Worm (Caenorhabditis elegans): ENCODE results near the gene ZK1127.3.

ZK1127.3 gene

DNA sequence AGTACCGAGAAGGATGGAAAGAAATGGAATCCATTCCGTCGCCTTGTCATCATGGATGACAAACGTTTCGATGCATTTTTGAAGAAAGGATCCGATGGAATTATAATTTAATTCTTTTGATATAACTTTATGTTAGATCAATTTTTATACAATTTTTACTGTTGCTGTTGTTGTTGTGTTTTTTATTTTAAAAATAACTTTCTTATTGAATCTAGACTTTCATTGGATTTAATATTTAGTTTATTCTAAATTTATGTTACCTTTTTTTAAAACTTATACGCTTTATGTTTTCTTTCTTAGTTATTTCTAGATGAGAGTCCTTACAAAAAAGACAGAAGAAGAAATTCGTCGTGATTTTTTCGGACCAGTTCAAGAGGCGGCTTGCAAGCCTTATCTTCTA is at the start of gene ZK1127.3:
Gene ZK1127.3 (plus strand): TSS at position 301 of the 400 bp plus-strand sequence.
- no peak for TF ChIP-seq ztf-29 (GFP tag; IDR thresholded peaks at IDR 0.05)
- no peak for TF ChIP-seq flt-1 (GFP tag; IDR thresholded peaks at IDR 0.05)
- TF ChIP-seq med-1 (GFP tag; optimal IDR thresholded peaks at IDR 0.05; ENCODE audit: insufficient read depth), result no peak
- TF ChIP-seq ref-1 (GFP tag; conservative IDR thresholded peaks at IDR 0.05), result no peak
- no peak for TF ChIP-seq tab-1 (GFP tag; IDR thresholded peaks at IDR 0.05)

DNA sequence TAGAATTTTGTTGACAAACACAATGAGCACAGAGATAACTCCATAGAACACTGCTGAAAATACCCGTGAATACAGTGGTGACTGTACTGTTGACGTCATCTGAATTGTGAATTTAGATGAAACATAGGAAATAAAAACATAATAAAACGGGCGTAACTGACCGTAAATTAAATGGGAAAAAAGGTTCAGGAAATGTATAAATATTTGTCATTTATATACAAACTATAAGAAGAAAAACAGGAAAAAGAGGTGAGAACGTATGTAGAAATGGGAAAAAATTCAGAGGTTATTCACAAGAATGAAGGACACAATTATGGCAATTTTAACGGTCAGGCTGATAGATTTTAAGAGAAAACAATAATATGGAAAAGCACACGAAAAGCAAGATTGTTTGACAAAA is 42.5 kb upstream of the ZK1127.3 start, which contains the start of gene sqv-7:
Gene sqv-7 (minus strand): TSS at position 101 of the 400 bp plus-strand sequence.
- TF ChIP-seq ztf-29 (GFP tag; IDR thresholded peaks at IDR 0.05) (no peak), ref-1 (GFP tag; conservative IDR thresholded peaks at IDR 0.05) (no peak), klf-2 (GFP tag; conservative IDR thresholded peaks at IDR 0.05) (no peak), cog-1 (tag; optimal IDR thresholded peaks at IDR 0.05) (no peak), tab-1 (GFP tag; IDR thresholded peaks at IDR 0.05) (no peak), flt-1 (GFP tag; IDR thresholded peaks at IDR 0.05) (no peak), med-1 (GFP tag; optimal IDR thresholded peaks at IDR 0.05; ENCODE audit: insufficient read depth) (no peak), T22C8.4 (GFP tag; IDR thresholded peaks at IDR 0.05) (no peak)

DNA sequence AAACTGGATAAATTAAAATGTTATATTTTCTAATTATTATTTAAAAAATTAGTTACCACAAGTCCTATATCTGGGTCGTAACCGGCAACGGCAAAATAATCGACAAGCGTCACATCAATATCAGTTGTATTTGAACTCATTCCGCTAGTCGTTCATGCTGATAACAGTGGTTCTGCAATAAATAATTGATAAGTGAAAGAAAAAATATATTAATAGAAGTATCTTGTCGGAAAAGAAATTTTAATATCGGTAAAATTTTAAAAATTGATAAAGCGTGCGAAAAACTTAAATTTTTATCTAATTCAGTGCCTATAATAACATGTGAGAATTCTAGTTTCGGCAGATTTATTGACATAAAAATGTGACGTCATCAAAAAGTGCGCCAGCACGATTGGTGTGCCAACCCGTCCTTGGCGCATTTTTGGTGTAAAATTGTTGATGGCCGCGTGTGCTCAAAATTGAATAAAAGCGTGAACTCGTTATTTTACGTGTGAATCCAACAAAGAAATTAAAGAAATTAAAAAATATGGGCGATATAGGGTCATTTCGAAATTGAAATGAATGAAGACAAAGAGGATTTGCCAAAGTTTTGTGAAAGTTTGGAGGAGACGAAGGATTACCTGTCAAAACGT is 32.6 kb upstream of the ZK1127.3 start, which contains the start of the genes lst-6 and lst-5:
Gene lst-6 (minus strand): TSS at position 140 of the 632 bp plus-strand sequence.
Gene lst-5 (plus strand): TSS at position 544 of the 632 bp plus-strand sequence.
- TF ChIP-seq ztf-23 (GFP tag; IDR thresholded peaks at IDR 0.05), result no peak
- no peak for TF ChIP-seq ztf-29 (GFP tag; IDR thresholded peaks at IDR 0.05)
- TF ChIP-seq cog-1 (tag; optimal IDR thresholded peaks at IDR 0.05), result no peak
- peak; percentile 10 for TF ChIP-seq med-1 (GFP tag; optimal IDR thresholded peaks at IDR 0.05; ENCODE audit: insufficient read depth)
- TF ChIP-seq flt-1 (GFP tag; IDR thresholded peaks at IDR 0.05), result no peak; the same call in 1 of the 2 replicates
- no peak for TF ChIP-seq ref-1 (GFP tag; conservative IDR thresholded peaks at IDR 0.05)
- no peak for TF ChIP-seq klf-2 (GFP tag; conservative IDR thresholded peaks at IDR 0.05)
- no peak for TF ChIP-seq tab-1 (GFP tag; IDR thresholded peaks at IDR 0.05)
- TF ChIP-seq T22C8.4 (GFP tag; IDR thresholded peaks at IDR 0.05), result no peak

DNA sequence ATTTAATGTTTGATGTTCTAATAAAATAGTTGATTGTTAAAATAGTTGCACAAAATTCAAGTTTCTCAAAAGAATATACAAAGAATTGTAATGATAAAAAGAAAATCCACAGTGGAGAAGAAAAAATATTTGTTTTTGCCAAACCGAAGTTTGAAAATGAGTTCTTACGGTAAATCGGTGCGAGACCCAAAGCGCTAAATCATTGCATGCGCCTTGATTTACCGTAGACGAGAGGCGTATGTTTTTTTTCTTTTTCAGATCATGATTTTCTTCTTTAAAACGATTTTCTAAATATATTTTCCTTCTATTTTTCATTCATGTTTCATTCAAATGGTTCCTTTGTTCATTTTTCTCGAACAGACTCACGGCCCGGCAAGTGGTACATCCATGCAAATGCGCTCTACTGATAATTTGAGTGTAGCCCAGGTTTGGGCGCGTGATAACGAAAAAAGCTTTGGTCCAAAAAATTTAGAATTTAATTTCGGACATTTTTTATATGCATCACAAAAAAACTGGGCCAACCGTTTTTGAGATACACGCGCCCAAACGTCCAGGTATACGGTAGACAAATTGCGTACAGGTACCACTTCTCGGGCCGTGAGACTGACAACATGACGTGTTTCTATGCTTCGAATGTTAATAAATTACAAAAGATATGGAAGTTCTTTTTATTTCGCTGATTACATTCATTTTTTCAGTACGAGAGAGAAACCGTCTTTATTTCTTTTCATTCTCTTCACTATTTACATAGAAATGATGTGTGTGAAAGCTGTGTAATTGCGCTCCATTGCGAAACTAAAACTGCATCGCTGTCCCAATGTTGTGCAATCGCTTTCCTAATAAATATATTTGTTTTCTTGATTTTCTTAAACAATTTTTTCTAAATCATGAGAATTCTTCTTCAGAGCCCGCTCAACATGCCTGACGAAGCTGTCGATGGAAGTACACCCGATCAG is 29.9 kb upstream of the ZK1127.3 start, which contains the start of gene znf-598:
Gene znf-598 (plus strand): TSS at position 906 of the 956 bp plus-strand sequence.
- peak; percentile 4 for TF ChIP-seq cog-1 (tag; optimal IDR thresholded peaks at IDR 0.05)
- no peak for TF ChIP-seq ztf-23 (GFP tag; IDR thresholded peaks at IDR 0.05)

DNA sequence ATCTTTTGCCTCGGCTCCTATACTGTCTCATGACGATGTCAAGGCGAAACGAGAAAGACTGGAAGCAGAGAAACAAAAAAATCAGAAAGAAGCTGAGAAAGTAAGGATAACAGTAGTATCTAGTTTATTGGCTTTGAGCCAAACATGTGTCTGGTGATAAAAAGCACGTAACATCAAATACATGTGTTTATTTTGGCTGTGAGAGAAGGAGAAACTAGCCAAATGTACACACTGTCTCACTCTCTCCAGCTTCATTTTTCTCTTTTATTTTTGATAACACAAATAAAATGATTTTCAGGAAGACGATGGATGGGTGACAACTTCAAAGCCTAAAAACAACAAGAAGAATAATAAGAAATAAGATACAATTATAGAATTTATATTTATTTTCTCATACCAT is 25.6 kb upstream of the ZK1127.3 start:
- TF ChIP-seq flt-1 (GFP tag; IDR thresholded peaks at IDR 0.05) (no peak), tab-1 (GFP tag; IDR thresholded peaks at IDR 0.05) (no peak), ztf-29 (GFP tag; IDR thresholded peaks at IDR 0.05) (no peak), klf-2 (GFP tag; conservative IDR thresholded peaks at IDR 0.05) (no peak), ztf-23 (GFP tag; IDR thresholded peaks at IDR 0.05) (no peak), T22C8.4 (GFP tag; IDR thresholded peaks at IDR 0.05) (no peak), med-1 (GFP tag; optimal IDR thresholded peaks at IDR 0.05; ENCODE audit: insufficient read depth) (no peak), ref-1 (GFP tag; conservative IDR thresholded peaks at IDR 0.05) (no peak), cog-1 (tag; optimal IDR thresholded peaks at IDR 0.05) (no peak)

DNA sequence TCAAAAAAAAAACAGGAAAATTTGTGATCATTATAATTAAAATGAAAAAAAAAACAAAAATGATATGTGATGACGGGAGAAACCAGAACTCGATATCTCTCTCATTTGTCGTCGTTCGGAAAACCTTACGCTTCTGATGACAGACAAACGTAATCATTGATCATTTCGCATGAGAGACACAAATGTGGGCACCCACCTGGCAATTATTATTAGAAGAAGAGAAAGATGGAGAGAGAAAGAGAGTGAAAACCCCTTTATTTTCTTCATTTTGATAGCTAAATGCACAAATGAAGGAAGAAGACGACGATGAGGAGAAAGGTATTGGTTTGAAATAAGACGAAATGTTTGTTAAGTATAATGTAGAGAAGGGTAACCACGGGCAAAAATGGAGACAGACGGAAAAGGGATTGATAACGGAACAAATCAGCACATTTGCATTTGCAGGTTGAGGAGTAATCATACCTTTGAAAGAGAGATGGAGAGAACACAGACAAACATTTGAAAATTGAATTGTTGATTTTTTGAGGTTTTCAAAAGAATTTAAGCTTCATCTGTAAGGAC is 23.9 kb upstream of the ZK1127.3 start:
- TF ChIP-seq tab-1 (GFP tag; IDR thresholded peaks at IDR 0.05), result no peak
- TF ChIP-seq ref-1 (GFP tag; conservative IDR thresholded peaks at IDR 0.05), result no peak
- TF ChIP-seq T22C8.4 (GFP tag; IDR thresholded peaks at IDR 0.05), result no peak
- TF ChIP-seq flt-1 (GFP tag; IDR thresholded peaks at IDR 0.05), result no peak
- no peak for TF ChIP-seq klf-2 (GFP tag; conservative IDR thresholded peaks at IDR 0.05)
- TF ChIP-seq ztf-29 (GFP tag; IDR thresholded peaks at IDR 0.05), result no peak
- TF ChIP-seq ztf-23 (GFP tag; IDR thresholded peaks at IDR 0.05), result no peak
- TF ChIP-seq med-1 (GFP tag; optimal IDR thresholded peaks at IDR 0.05; ENCODE audit: insufficient read depth), result no peak
- TF ChIP-seq cog-1 (tag; optimal IDR thresholded peaks at IDR 0.05), result no peak

DNA sequence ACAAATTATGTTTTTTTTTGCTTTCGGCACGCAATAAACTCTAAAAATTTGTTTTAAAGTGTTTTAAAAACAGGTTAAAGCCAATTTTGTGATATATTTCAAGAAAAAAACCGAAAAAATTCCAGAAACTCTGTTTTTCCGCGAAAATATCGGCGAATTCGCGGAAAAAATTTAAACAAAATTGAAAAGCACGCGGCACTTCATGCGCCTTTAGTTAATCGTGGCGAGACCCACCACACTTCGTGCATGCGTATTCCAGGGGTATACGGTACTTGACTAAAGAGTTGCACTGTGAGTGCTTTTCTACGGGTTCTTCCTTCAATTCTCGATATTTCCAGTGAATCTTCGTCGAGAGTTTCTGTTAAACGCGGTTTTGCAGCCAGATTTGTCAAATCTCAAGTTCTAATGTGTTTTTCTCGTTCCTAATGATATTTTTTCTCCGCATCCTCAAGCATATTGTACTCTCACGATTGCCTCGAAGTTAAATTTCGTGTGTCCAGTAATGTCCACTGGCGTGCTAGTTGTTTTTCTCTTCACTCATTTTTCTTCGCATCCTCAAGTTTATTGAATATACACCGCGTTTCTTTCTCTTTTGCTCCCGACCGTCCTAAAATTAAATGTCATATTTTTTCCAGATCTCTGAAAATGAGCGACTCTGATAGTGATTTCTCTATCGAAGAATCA is 17.3 kb upstream of the ZK1127.3 start, which contains the start of gene cin-4:
Gene cin-4 (plus strand): TSS at position 634 of the 684 bp plus-strand sequence.
- TF ChIP-seq ref-1 (GFP tag; conservative IDR thresholded peaks at IDR 0.05) (no peak), ztf-29 (GFP tag; IDR thresholded peaks at IDR 0.05) (no peak)

DNA sequence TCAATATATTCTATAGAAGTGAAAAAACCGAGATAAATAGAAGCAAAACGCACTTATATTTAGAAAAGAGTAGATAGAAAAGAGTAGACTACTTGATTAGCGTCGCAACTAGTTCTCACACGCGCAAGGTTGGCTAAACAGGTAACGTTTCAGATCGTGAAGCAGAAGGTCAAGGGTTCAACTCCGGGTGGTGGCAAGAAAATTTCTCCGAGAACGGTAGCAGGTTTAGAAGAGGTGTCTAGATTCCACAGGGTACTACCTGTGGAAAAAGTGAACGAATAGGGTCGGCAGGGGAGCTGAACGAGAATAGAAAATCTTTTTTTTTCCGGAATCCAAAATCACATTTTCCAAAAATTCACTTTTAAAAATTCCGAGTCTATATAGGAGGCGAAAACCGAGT is 13.0 kb upstream of the ZK1127.3 start:
- 0 out of 2 replicates have a peak, but pooled peaks have one; percentile 34 for TF ChIP-seq ref-1 (GFP tag; conservative IDR thresholded peaks at IDR 0.05)
- peak; percentile 15; the same call in 1 of the 2 replicates for TF ChIP-seq tab-1 (GFP tag; IDR thresholded peaks at IDR 0.05)
- peak; percentile 72; the same call in 1 of the 2 replicates for TF ChIP-seq flt-1 (GFP tag; IDR thresholded peaks at IDR 0.05)
- TF ChIP-seq ztf-23 (GFP tag; IDR thresholded peaks at IDR 0.05), result peak; percentile 49; the same call in 1 of the 2 replicates
- TF ChIP-seq klf-2 (GFP tag; conservative IDR thresholded peaks at IDR 0.05), result 0 out of 2 replicates have a peak, but pooled peaks have one; percentile 19

DNA sequence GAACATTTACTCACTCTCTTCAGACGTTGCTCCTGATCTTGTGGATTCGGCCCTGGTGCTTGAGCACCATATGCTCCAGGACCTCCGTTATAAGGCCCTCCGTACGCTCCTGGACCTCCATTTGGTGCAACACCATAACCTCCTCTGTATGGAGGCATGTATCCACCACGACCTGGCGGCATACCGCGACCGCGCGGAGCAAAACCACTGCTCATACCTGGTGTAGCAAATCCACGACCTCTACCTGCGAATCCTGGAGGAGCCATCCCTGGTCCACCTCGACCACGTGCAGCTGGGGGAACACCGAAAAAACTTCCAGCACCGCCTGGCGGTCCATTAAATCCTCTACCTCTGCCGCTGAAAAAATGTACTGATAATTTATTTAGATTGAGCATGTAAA is 5.6 kb upstream of the ZK1127.3 start:
- TF ChIP-seq tab-1 (GFP tag; IDR thresholded peaks at IDR 0.05), result 0 out of 2 replicates have a peak, but pooled peaks have one; percentile 59
- TF ChIP-seq ref-1 (GFP tag; conservative IDR thresholded peaks at IDR 0.05), result no peak
